Worm (Caenorhabditis elegans): ENCODE data around the gene C18D11.10.

C18D11.10 gene

ce11 chrIII:11836734-11837133, 29.2 kb downstream of the C18D11.10 start:
- TF ChIP-seq tbx-2 (tag; optimal IDR thresholded peaks at IDR 0.05) (no peak), skn-1 (tag; optimal IDR thresholded peaks at IDR 0.05) (peak; percentile 92), ceh-28 (tag; optimal IDR thresholded peaks at IDR 0.05) (no peak), nfya-1 (tag; optimal IDR thresholded peaks at IDR 0.05; ENCODE audit: insufficient read depth) (peak; percentile 21), nhr-11 (tag; optimal IDR thresholded peaks at IDR 0.05) (no peak), ceh-82 (tag; optimal IDR thresholded peaks at IDR 0.05) (no peak), R02D3.7 (tag; optimal IDR thresholded peaks at IDR 0.05) (no peak), fos-1 (tag; optimal IDR thresholded peaks at IDR 0.05) (no peak), ceh-9 (tag; optimal IDR thresholded peaks at IDR 0.05) (no peak), nhr-12 (tag; optimal IDR thresholded peaks at IDR 0.05) (no peak), fkh-2 (tag; optimal IDR thresholded peaks at IDR 0.05) (no peak), nhr-25 (tag; optimal IDR thresholded peaks at IDR 0.05) (no peak), nhr-237 (tag; optimal IDR thresholded peaks at IDR 0.05) (no peak), hmg-11 (tag; optimal IDR thresholded peaks at IDR 0.05) (peak; percentile 8), elt-1 (tag; optimal IDR thresholded peaks at IDR 0.05) (no peak), jun-1 (tag; optimal IDR thresholded peaks at IDR 0.05) (no peak), nhr-67 (tag; optimal IDR thresholded peaks at IDR 0.05) (no peak), daf-12 (tag; optimal IDR thresholded peaks at IDR 0.05) (no peak), zag-1 (tag; optimal IDR thresholded peaks at IDR 0.05) (no peak), nhr-28 (tag; optimal IDR thresholded peaks at IDR 0.05) (no peak), eor-1 (tag; optimal IDR thresholded peaks at IDR 0.05) (no peak), nhr-77 (tag; optimal IDR thresholded peaks at IDR 0.05) (no peak)

DNA sequence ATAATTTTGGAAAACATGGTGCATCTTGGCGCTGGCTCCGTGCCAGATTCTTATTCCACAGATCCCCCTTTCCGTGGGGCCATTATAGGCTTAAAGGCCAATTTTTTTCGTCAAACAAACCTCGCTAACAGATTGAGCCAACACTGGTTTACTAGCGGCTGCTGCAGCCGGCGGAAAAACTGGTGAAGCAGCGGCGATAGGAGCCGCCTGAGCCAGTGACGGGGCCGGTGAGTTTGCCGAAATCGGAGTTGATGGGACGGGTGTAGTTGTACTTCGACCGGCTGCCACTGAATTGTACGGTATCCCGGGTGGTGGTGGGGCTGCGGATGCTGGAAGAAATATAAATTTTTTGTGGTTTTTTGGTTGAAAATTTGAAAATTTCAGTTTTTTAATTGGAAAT, 34.2 kb downstream of the C18D11.10 start:
- TF ChIP-seq fkh-2 (tag; optimal IDR thresholded peaks at IDR 0.05) (no peak), ceh-28 (tag; optimal IDR thresholded peaks at IDR 0.05) (no peak), nfya-1 (tag; optimal IDR thresholded peaks at IDR 0.05; ENCODE audit: insufficient read depth) (no peak), nhr-43 (tag; optimal IDR thresholded peaks at IDR 0.05; ENCODE audit: poor library complexity, severe bottlenecking) (no peak)

- TF ChIP-seq nhr-77 (tag; optimal IDR thresholded peaks at IDR 0.05) (no peak), nhr-67 (tag; optimal IDR thresholded peaks at IDR 0.05) (no peak), egl-27 (tag; optimal IDR thresholded peaks at IDR 0.05) (no peak), ceh-28 (tag; optimal IDR thresholded peaks at IDR 0.05) (no peak), nhr-43 (tag; optimal IDR thresholded peaks at IDR 0.05; ENCODE audit: poor library complexity, severe bottlenecking) (no peak)
Measured at ce11 chrIII:11843007-11843406, 35.5 kb downstream of the C18D11.10 start.

ce11 chrIII:11846365-11846764, 38.8 kb downstream of the C18D11.10 start, which contains the start of gene ntl-3:
Gene ntl-3, minus strand, starts transcription at chrIII:11846465.
- no peak for TF ChIP-seq pqm-1 (tag; optimal IDR thresholded peaks at IDR 0.05)
- no peak for TF ChIP-seq fos-1 (tag; optimal IDR thresholded peaks at IDR 0.05)
- no peak for TF ChIP-seq skn-1 (tag; optimal IDR thresholded peaks at IDR 0.05)
- no peak for TF ChIP-seq elt-1 (tag; optimal IDR thresholded peaks at IDR 0.05)
- TF ChIP-seq nhr-12 (tag; optimal IDR thresholded peaks at IDR 0.05) = no peak
- no peak for TF ChIP-seq elt-3 (tag; optimal IDR thresholded peaks at IDR 0.05)
- no peak for TF ChIP-seq ceh-9 (tag; optimal IDR thresholded peaks at IDR 0.05)
- no peak for TF ChIP-seq lin-15B (tag; optimal IDR thresholded peaks at IDR 0.05)
- TF ChIP-seq fkh-2 (tag; optimal IDR thresholded peaks at IDR 0.05) = no peak
- no peak for TF ChIP-seq unc-39 (tag; optimal IDR thresholded peaks at IDR 0.05)
- no peak for TF ChIP-seq tbx-2 (tag; optimal IDR thresholded peaks at IDR 0.05)

ce11 chrIII:11847014-11847413, 39.5 kb downstream of the C18D11.10 start:
- TF ChIP-seq nhr-237 (tag; optimal IDR thresholded peaks at IDR 0.05) (no peak), ceh-28 (tag; optimal IDR thresholded peaks at IDR 0.05) (peak; percentile 61), egl-27 (tag; optimal IDR thresholded peaks at IDR 0.05) (no peak), unc-62 (GFP tag; optimal IDR thresholded peaks at IDR 0.05) (no peak), skn-1 (tag; optimal IDR thresholded peaks at IDR 0.05) (no peak), aly-2 (tag; optimal IDR thresholded peaks at IDR 0.05) (no peak), tbx-2 (tag; optimal IDR thresholded peaks at IDR 0.05) (no peak), nfya-1 (tag; optimal IDR thresholded peaks at IDR 0.05; ENCODE audit: insufficient read depth) (peak; percentile 45), elt-1 (tag; optimal IDR thresholded peaks at IDR 0.05) (no peak), elt-2 (tag; optimal IDR thresholded peaks at IDR 0.05) (no peak)

DNA sequence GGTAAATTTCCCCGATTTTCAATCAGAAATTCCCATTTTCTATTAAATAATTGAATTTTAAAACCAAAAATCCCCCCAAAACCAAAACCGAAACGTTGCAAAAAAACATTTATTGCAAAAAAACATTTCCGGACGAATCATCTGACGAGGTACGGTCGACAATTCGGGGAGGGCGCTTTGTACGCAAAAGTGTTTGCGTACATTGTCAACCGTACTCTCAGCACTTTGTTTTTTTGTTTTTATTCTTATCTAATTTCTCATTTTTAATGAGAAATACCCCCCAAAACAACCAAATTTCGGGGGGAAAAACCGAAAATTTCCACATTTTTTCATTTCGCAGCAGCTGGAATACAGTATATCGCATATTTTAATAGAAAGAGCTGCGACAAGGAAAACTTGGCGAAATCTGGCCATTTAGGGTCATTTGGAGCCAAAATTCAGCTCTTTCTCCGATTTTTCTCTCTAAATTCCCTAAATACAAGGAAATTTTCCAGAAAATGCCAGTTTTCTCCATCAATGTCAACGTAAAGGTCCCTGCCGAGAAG, 40.2 kb downstream of the C18D11.10 start, which contains the start of gene mif-1:
Gene mif-1, plus strand, starts transcription at position 495 of the 545 bp plus-strand sequence.
- peak; percentile 9 for TF ChIP-seq elt-2 (tag; optimal IDR thresholded peaks at IDR 0.05)
- TF ChIP-seq hmg-11 (tag; optimal IDR thresholded peaks at IDR 0.05) = peak; percentile 33
- TF ChIP-seq lin-39 (tag; optimal IDR thresholded peaks at IDR 0.05) = peak; percentile 64
- peak; percentile 97 for TF ChIP-seq nfya-1 (tag; optimal IDR thresholded peaks at IDR 0.05; ENCODE audit: insufficient read depth)
- peak; percentile 66 for TF ChIP-seq lin-15B (tag; optimal IDR thresholded peaks at IDR 0.05)
- TF ChIP-seq nhr-237 (tag; optimal IDR thresholded peaks at IDR 0.05) = no peak
- no peak for TF ChIP-seq pqm-1 (tag; optimal IDR thresholded peaks at IDR 0.05)
- TF ChIP-seq egl-5 (tag; optimal IDR thresholded peaks at IDR 0.05) = peak; percentile 59
- no peak for TF ChIP-seq nhr-76 (tag; optimal IDR thresholded peaks at IDR 0.05)
- peak; percentile 69 for TF ChIP-seq pha-4 (tag; optimal IDR thresholded peaks at IDR 0.05)
- TF ChIP-seq egl-27 (tag; optimal IDR thresholded peaks at IDR 0.05) = no peak
